Worm (Caenorhabditis elegans): ENCODE results near the gene srh-299.
"Not testable (repeated sequence)": the region's sequence is repeated elsewhere in the genome, so short reads cannot be mapped to it uniquely, and the experiment has no call there.

srh-299 gene

DNA sequence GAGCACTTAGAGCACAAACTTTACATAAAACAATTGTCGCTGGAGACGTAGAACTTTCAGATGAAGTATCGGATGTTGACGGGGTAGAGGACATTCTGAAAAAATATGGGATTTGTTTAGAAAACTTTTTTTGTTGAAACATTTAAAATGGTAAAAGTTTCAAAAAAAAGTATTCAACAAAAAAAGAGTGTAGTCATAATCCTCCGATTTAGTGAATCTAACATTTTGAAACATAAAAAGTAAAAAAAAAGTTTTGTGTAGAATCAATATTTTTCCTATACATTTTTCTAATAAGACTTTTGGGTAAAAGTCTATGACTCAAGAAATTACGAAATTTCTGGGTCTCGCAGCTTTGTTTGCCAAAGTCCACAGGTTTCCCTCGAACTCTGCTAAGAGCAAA is 33.5 kb downstream of the srh-299 start, which contains the start of gene nhr-213:
Gene nhr-213 (minus strand): TSS at position 101 of the 400 bp plus-strand sequence.
- TF ChIP-seq pqm-1 (tag; optimal IDR thresholded peaks at IDR 0.05) (no peak), spr-3 (GFP tag; optimal IDR thresholded peaks at IDR 0.05) (no peak), nhr-111 (GFP tag; optimal IDR thresholded peaks at IDR 0.05) (no peak), snpc-1.2 (GFP tag; IDR thresholded peaks at IDR 0.05) (no peak), pha-4 (GFP tag; IDR thresholded peaks at IDR 0.05) (no peak), pha-4 (tag; optimal IDR thresholded peaks at IDR 0.05) (no peak), arid-1 (GFP tag; conservative IDR thresholded peaks at IDR 0.05) (no peak), ces-1 (GFP tag; optimal IDR thresholded peaks at IDR 0.05) (no peak), mxl-2 (GFP tag; conservative IDR thresholded peaks at IDR 0.05) (no peak), ceh-32 (tag; optimal IDR thresholded peaks at IDR 0.05; ENCODE audit: poor library complexity) (no peak)

DNA sequence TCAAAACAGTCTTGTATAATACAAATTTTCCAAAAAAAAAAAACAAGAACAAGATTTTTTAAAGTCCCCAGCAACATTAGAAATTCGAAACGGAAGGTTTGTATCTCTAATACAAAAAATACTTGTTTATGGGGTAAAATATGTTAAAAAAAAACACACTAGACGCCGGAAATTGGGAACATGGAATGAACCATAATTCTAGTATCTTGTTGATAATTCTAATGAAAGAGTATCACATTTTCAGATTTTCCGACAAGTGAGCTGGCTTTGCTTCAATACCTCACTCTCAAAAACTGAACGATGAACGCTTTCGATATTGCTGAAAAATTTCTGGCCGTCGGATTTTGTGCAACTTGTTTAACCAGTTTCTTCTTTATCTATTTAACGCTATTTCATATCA is 34.6 kb downstream of the srh-299 start, which contains the start of gene str-60:
Gene str-60 (plus strand): TSS at position 301 of the 400 bp plus-strand sequence.
- no peak for TF ChIP-seq daf-16 (GFP tag; optimal IDR thresholded peaks at IDR 0.05)
- no peak for TF ChIP-seq daf-16 (tag; optimal IDR thresholded peaks at IDR 0.05)
- no peak for TF ChIP-seq pqm-1 (tag; optimal IDR thresholded peaks at IDR 0.05)
- no peak for TF ChIP-seq zfp-2 (tag; optimal IDR thresholded peaks at IDR 0.05)
- TF ChIP-seq ama-1 (optimal IDR thresholded peaks at IDR 0.05): no peak
- no peak for TF ChIP-seq dve-1 (tag; optimal IDR thresholded peaks at IDR 0.05; ENCODE audit: insufficient read depth)
- no peak for TF ChIP-seq T26A8.4 (GFP tag; IDR thresholded peaks at IDR 0.05)
- TF ChIP-seq dmd-6 (GFP tag; IDR thresholded peaks at IDR 0.05): no peak

DNA sequence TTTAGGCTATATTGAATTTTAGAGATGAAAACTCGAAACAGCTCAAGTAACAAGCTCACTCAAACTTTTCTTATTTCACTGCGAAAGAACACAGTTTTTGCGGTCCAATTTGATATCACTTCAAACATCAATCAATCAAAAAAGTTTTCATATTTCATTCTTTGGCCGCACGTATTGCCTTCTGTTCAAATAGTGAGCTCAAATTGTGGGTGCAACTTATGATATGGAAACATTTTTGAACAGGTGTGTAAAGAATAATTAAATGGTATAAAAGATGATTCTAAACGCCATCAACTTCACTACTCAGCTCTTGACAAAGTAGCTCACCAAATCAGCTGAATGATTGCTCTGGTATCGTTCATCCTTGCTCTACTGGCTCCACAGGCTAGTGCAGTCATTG is 36.6 kb downstream of the srh-299 start, which contains the start of gene T06C12.14:
Gene T06C12.14 (plus strand): TSS at position 301 of the 400 bp plus-strand sequence.
- TF ChIP-seq mxl-2 (GFP tag; conservative IDR thresholded peaks at IDR 0.05) (no peak), unc-62 (GFP tag; optimal IDR thresholded peaks at IDR 0.05 in 1 of 2) (peak in 1 of 2 experiments; percentile 53), unc-62 (tag; optimal IDR thresholded peaks at IDR 0.05) (no peak), daf-12 (tag; optimal IDR thresholded peaks at IDR 0.05) (no peak), ces-1 (GFP tag; optimal IDR thresholded peaks at IDR 0.05) (no peak)

- TF ChIP-seq unc-62 (GFP tag; optimal IDR thresholded peaks at IDR 0.05 in 1 of 2) (no peak), unc-62 (tag; optimal IDR thresholded peaks at IDR 0.05) (no peak), nhr-11 (tag; optimal IDR thresholded peaks at IDR 0.05) (no peak), pqm-1 (tag; optimal IDR thresholded peaks at IDR 0.05) (no peak), spr-3 (GFP tag; optimal IDR thresholded peaks at IDR 0.05) (no peak), vab-7 (GFP tag; IDR thresholded peaks at IDR 0.05) (no peak), hlh-11 (tag; optimal IDR thresholded peaks at IDR 0.05) (no peak), F26F4.8 (GFP tag; conservative IDR thresholded peaks at IDR 0.05) (no peak), nhr-41 (GFP tag; IDR thresholded peaks at IDR 0.05) (no peak), ceh-32 (tag; optimal IDR thresholded peaks at IDR 0.05; ENCODE audit: poor library complexity) (no peak)
Measured at ce11 chrV:15900564-15900963, 37.4 kb downstream of the srh-299 start.

- not testable (repeated sequence) for TF ChIP-seq daf-16 (GFP tag; optimal IDR thresholded peaks at IDR 0.05)
- TF ChIP-seq daf-16 (tag; optimal IDR thresholded peaks at IDR 0.05) (peak; percentile 46), dmd-6 (GFP tag; IDR thresholded peaks at IDR 0.05) (0 out of 2 replicates have a peak, but pooled peaks have one; percentile 14)
Measured at ce11 chrV:15905530-15905929, 42.4 kb downstream of the srh-299 start, which contains the start of the genes F35E8.1 and F35E8.2. Gene F35E8.1 (minus strand): TSS chrV:15905630. Gene F35E8.2 (plus strand): TSS chrV:15905661.

DNA sequence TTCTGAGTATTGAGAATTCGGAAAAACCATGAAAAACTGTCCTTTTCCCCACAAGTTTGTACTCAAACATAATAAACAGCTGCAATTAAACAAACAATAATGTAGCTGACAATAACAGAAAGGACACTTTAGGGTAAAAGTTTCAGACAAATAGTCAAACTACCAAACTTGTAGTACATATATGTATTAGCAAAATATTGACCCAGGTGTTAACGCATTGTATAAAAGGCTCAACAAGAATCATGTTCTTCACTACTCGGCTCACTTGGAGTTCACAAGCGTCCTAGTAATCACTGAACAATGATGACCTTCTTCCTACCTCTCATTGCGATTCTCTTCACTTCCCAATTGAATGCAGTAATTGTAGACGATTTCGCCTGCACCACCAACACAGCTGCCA is 48.7 kb downstream of the srh-299 start, which contains the start of gene F35E8.6:
Gene F35E8.6 (plus strand): TSS at position 301 of the 400 bp plus-strand sequence.
- no peak for TF ChIP-seq unc-39 (tag; optimal IDR thresholded peaks at IDR 0.05)
- no peak for TF ChIP-seq F10B5.3 (tag; optimal IDR thresholded peaks at IDR 0.05)
- TF ChIP-seq Y48G9A.11 (GFP tag; IDR thresholded peaks at IDR 0.05): no peak
- no peak for TF ChIP-seq dmd-6 (GFP tag; IDR thresholded peaks at IDR 0.05)
- no peak for TF ChIP-seq rbr-2 (tag; optimal IDR thresholded peaks at IDR 0.05)
- no peak for TF ChIP-seq F37D6.2 (tag; optimal IDR thresholded peaks at IDR 0.05)
- TF ChIP-seq lin-39 (tag; optimal IDR thresholded peaks at IDR 0.05): no peak
- TF ChIP-seq nhr-76 (tag; optimal IDR thresholded peaks at IDR 0.05): no peak
- TF ChIP-seq zfp-3 (GFP tag; conservative IDR thresholded peaks at IDR 0.05): no peak
- TF ChIP-seq mes-2 (tag; optimal IDR thresholded peaks at IDR 0.05; ENCODE audit: poor library complexity, severe bottlenecking): no peak
- no peak for TF ChIP-seq arid-1 (GFP tag; conservative IDR thresholded peaks at IDR 0.05)
- no peak for TF ChIP-seq skn-1 (tag; optimal IDR thresholded peaks at IDR 0.05)
- TF ChIP-seq nhr-42 (GFP tag; IDR thresholded peaks at IDR 0.05): no peak
- no peak for TF ChIP-seq lim-7 (GFP tag; IDR thresholded peaks at IDR 0.05)

All from whole organism, L4 larva.